Fruit fly (Drosophila melanogaster) whole organism, embryonic: ENCODE results near the gene CG3529.
A peak's percentile ranks its signal among the peaks of the same experiment; 100 is the strongest.

Experiments used
- Ada2b ChIP-seq: fragments of 200-800 bp; sonication (Bioruptor generic); IDR thresholded peaks from 2 replicates; pipeline ENCODE4 v1.3.6; 2022; ENCODE audit warnings: missing biosample characterization, missing genetic modification characterization
- Awh ChIP-seq: fragments of 200-800 bp; sonication (Bioruptor generic); IDR thresholded peaks from 2 replicates; pipeline ENCODE4, ENCODE4 v1.3.6; 2022; ENCODE audit warnings: missing biosample characterization, missing genetic modification characterization
- Bteb2 ChIP-seq: fragments of 200-800 bp; sonication (Bioruptor generic); optimal IDR thresholded peaks from 2 replicates; lab custom pipeline; 2016; ENCODE audit warnings: missing biosample characterization, missing genetic modification characterization
- CG1024 ChIP-seq: fragments of 200-800 bp; sonication (Bioruptor generic); IDR thresholded peaks from 2 replicates; pipeline ENCODE4 v1.3.6; 2022; ENCODE audit warnings: missing biosample characterization, missing genetic modification characterization
- CG10366 ChIP-seq: fragments of 200-800 bp; sonication (Bioruptor generic); IDR thresholded peaks from 2 replicates; pipeline ENCODE4 v1.3.6; 2022; ENCODE audit warnings: missing biosample characterization, missing genetic modification characterization
- CG11085 ChIP-seq: fragments of 200-800 bp; sonication (Bioruptor generic); IDR thresholded peaks from 2 replicates; pipeline ENCODE4 v1.3.6; 2022; ENCODE audit warnings: missing biosample characterization, missing genetic modification characterization
- CG11247 ChIP-seq: fragments of 200-800 bp; sonication (Bioruptor generic); IDR thresholded peaks from 2 replicates; pipeline ENCODE4 v1.3.6; 2022; ENCODE audit warnings: missing biosample characterization, missing genetic modification characterization
- CG12299 ChIP-seq: fragments of 200-800 bp; sonication (Bioruptor generic); optimal IDR thresholded peaks from 2 replicates; lab custom pipeline; 2018; ENCODE audit warnings: missing biosample characterization, mild to moderate bottlenecking, missing genetic modification characterization
- CG13624 ChIP-seq: fragments of 200-800 bp; sonication (Bioruptor generic); optimal IDR thresholded peaks from 2 replicates; lab custom pipeline; 2016; ENCODE audit warnings: missing biosample characterization, missing genetic modification characterization
- CG14050 ChIP-seq: fragments of 200-800 bp; sonication (Bioruptor generic); IDR thresholded peaks from 3 replicates; pipeline ENCODE4 v1.3.6; 2022; ENCODE audit warnings: missing biosample characterization, missing genetic modification characterization
- CG15269 ChIP-seq: fragments of 200-800 bp; sonication (Bioruptor generic); optimal IDR thresholded peaks from 2 replicates; lab custom pipeline; 2018; ENCODE audit warnings: missing biosample characterization, mild to moderate bottlenecking, missing genetic modification characterization, moderate library complexity
- CG15514 ChIP-seq: fragments of 200-800 bp; sonication (Bioruptor generic); optimal IDR thresholded peaks from 3 replicates; lab custom pipeline; 2017; ENCODE audit warnings: missing biosample characterization, missing genetic modification characterization, mild to moderate bottlenecking, moderate library complexity, missing genetic modification reagents
- CG1602 ChIP-seq: fragments of 200-800 bp; sonication (Bioruptor generic); optimal IDR thresholded peaks from 3 replicates; lab custom pipeline; 2016; ENCODE audit warnings: missing biosample characterization, missing genetic modification characterization
- CG16863 ChIP-seq: fragments of 200-800 bp; sonication (Bioruptor generic); optimal IDR thresholded peaks from 3 replicates; lab custom pipeline; 2016; ENCODE audit warnings: missing biosample characterization, missing genetic modification characterization
- CG17359 ChIP-seq: fragments of 200-800 bp; sonication (Bioruptor generic); optimal IDR thresholded peaks from 3 replicates; lab custom pipeline; 2018; ENCODE audit warnings: missing biosample characterization, mild to moderate bottlenecking, missing genetic modification characterization, moderate library complexity
- CG18262 ChIP-seq: fragments of 200-800 bp; optimal IDR thresholded peaks from 3 replicates; lab custom pipeline; 2019; ENCODE audit warnings: missing biosample characterization, mild to moderate bottlenecking, missing genetic modification characterization, moderate library complexity
- CG2712 ChIP-seq: fragments of 200-800 bp; optimal IDR thresholded peaks from 3 replicates; lab custom pipeline; 2019; ENCODE audit warnings: missing biosample characterization, mild to moderate bottlenecking, missing genetic modification characterization, moderate library complexity
- CG2889 ChIP-seq: fragments of 200-800 bp; sonication (Bioruptor generic); IDR thresholded peaks from 3 replicates; pipeline ENCODE4 v1.3.6; 2022; ENCODE audit warnings: missing biosample characterization, missing genetic modification characterization
- CG3281 ChIP-seq: fragments of 200-800 bp; sonication (Bioruptor generic); optimal IDR thresholded peaks from 3 replicates; lab custom pipeline; 2017; ENCODE audit warnings: missing biosample characterization, mild to moderate bottlenecking, missing genetic modification characterization
- CG7556 ChIP-seq: fragments of 200-800 bp; sonication (Bioruptor generic); optimal IDR thresholded peaks from 2 replicates; lab custom pipeline; 2017; ENCODE audit warnings: missing biosample characterization, mild to moderate bottlenecking, missing genetic modification characterization
- CG7786 ChIP-seq: fragments of 200-800 bp; sonication (Bioruptor generic); optimal IDR thresholded peaks from 2 replicates; lab custom pipeline; 2016; ENCODE audit warnings: missing biosample characterization, missing genetic modification characterization
- CTCF ChIP-seq: fragments of 200-800 bp; sonication (Bioruptor generic); optimal IDR thresholded peaks from 2 replicates; lab custom pipeline; 2017; ENCODE audit warnings: missing biosample characterization, mild to moderate bottlenecking, missing genetic modification characterization, moderate library complexity
- CrebB ChIP-seq: fragments of 200-800 bp; sonication (Bioruptor generic); optimal IDR thresholded peaks from 3 replicates; lab custom pipeline; 2018; ENCODE audit warnings: missing biosample characterization, mild to moderate bottlenecking, missing genetic modification characterization
- Dbx ChIP-seq: fragments of 200-800 bp; sonication (Bioruptor generic); IDR thresholded peaks from 3 replicates; pipeline ENCODE4 v1.3.6; 2022; ENCODE audit warnings: missing biosample characterization, missing genetic modification characterization
- Deaf1 ChIP-seq: fragments of 200-800 bp; optimal IDR thresholded peaks from 3 replicates; lab custom pipeline; 2019; ENCODE audit warnings: missing biosample characterization, mild to moderate bottlenecking, missing genetic modification characterization, moderate library complexity
- Hmr ChIP-seq: fragments of 200-800 bp; sonication (Bioruptor generic); optimal IDR thresholded peaks from 3 replicates; lab custom pipeline; 2017; ENCODE audit warnings: mild to moderate bottlenecking, missing biosample characterization, missing genetic modification reagents, missing genetic modification characterization
- MBD-R2 ChIP-seq: fragments of 200-800 bp; sonication (Bioruptor generic); IDR thresholded peaks from 2 replicates; pipeline ENCODE4 v1.3.6; 2022; ENCODE audit warnings: missing biosample characterization, missing genetic modification characterization
- Meics ChIP-seq: fragments of 200-800 bp; sonication (Bioruptor generic); optimal IDR thresholded peaks from 2 replicates; lab custom pipeline; 2017; ENCODE audit warnings: missing biosample characterization, mild to moderate bottlenecking, missing genetic modification characterization
- NfI ChIP-seq: fragments of 200-800 bp; sonication (Bioruptor generic); optimal IDR thresholded peaks from 3 replicates; lab custom pipeline; 2018; ENCODE audit warnings: missing biosample characterization, mild to moderate bottlenecking, missing genetic modification characterization, moderate library complexity
- Rfx ChIP-seq: fragments of 200-800 bp; sonication (Bioruptor generic); IDR thresholded peaks from 2 replicates; pipeline ENCODE4 v1.3.6; 2022; ENCODE audit warnings: missing biosample characterization, missing genetic modification characterization
- Sox100B ChIP-seq: fragments of 200-800 bp; sonication (Bioruptor generic); optimal IDR thresholded peaks from 3 replicates; lab custom pipeline; 2018; ENCODE audit warnings: missing biosample characterization, mild to moderate bottlenecking, missing genetic modification characterization
- Sox102F ChIP-seq: fragments of 200-800 bp; sonication (Bioruptor generic); optimal IDR thresholded peaks from 2 replicates; lab custom pipeline; 2018; ENCODE audit warnings: missing biosample characterization, mild to moderate bottlenecking, missing genetic modification characterization, moderate library complexity
- Ssrp ChIP-seq: fragments of 200-800 bp; sonication (Bioruptor generic); optimal IDR thresholded peaks from 2 replicates; lab custom pipeline; 2018; ENCODE audit warnings: missing biosample characterization, mild to moderate bottlenecking, missing genetic modification characterization, moderate library complexity
- bigmax ChIP-seq: fragments of 200-800 bp; sonication (Bioruptor generic); optimal IDR thresholded peaks from 2 replicates; lab custom pipeline; 2018; ENCODE audit warnings: missing biosample characterization, mild to moderate bottlenecking, missing genetic modification characterization
- bsh ChIP-seq, 2 experiments: fragments of 200-800 bp; sonication (Bioruptor generic); optimal IDR thresholded peaks; 2 replicates each; lab custom pipeline; 2017 to 2018; ENCODE audit warnings: mild to moderate bottlenecking in 2 of 2, missing biosample characterization in 2 of 2, missing genetic modification characterization in 2 of 2, moderate library complexity in 1 of 2
- chm ChIP-seq: fragments of 200-800 bp; sonication (Bioruptor generic); IDR thresholded peaks from 2 replicates; pipeline ENCODE4 v1.3.6; 2022; ENCODE audit warnings: missing biosample characterization, missing genetic modification characterization
- cwo ChIP-seq: fragments of 200-800 bp; sonication (Bioruptor generic); optimal IDR thresholded peaks from 3 replicates; lab custom pipeline; 2017; ENCODE audit warnings: missing biosample characterization, missing genetic modification characterization, mild to moderate bottlenecking, moderate library complexity, missing genetic modification reagents
- dm ChIP-seq: fragments of 200-800 bp; sonication (Bioruptor generic); optimal IDR thresholded peaks from 3 replicates; lab custom pipeline; 2016; ENCODE audit warnings: missing biosample characterization, missing genetic modification characterization
- jing ChIP-seq: fragments of 200-800 bp; sonication (Bioruptor generic); optimal IDR thresholded peaks from 2 replicates; lab custom pipeline; 2018; ENCODE audit warnings: missing biosample characterization, mild to moderate bottlenecking, missing genetic modification characterization
- org-1 ChIP-seq: fragments of 200-800 bp; sonication (Bioruptor generic); optimal IDR thresholded peaks from 2 replicates; lab custom pipeline; 2017; ENCODE audit warnings: missing biosample characterization, missing genetic modification characterization
- repo ChIP-seq: fragments of 200-800 bp; sonication (Bioruptor generic); optimal IDR thresholded peaks from 2 replicates; lab custom pipeline; 2016; ENCODE audit warnings: missing biosample characterization, missing genetic modification characterization
- sc ChIP-seq, 3 experiments: fragments of >200 bp in 2 of 3; fragments of 200-800 bp in 1 of 3; sonication (Bioruptor generic) in 1 of 3; optimal IDR thresholded peaks; 2 replicates in 2 of 3; 3 replicates in 1 of 3; lab custom pipeline; 2017; ENCODE audit warnings: mild to moderate bottlenecking in 1 of 3, missing biosample characterization in 1 of 3, missing genetic modification characterization in 1 of 3, missing genetic modification reagents in 1 of 3
- ssp ChIP-seq: fragments of 200-800 bp; sonication (Bioruptor generic); IDR thresholded peaks from 2 replicates; pipeline ENCODE4 v1.3.6; 2022; ENCODE audit warnings: missing biosample characterization, missing genetic modification characterization
- stc ChIP-seq: fragments of 200-800 bp; sonication (Bioruptor generic); IDR thresholded peaks from 2 replicates; pipeline ENCODE4 v1.3.6; 2022; ENCODE audit warnings: missing biosample characterization, missing genetic modification characterization
- tgo ChIP-seq: fragments of 200-800 bp; sonication (Bioruptor generic); IDR thresholded peaks from 3 replicates; pipeline ENCODE4 v1.3.6; 2022; ENCODE audit warnings: missing biosample characterization, missing genetic modification characterization
- tx ChIP-seq: fragments of 200-800 bp; sonication (Bioruptor generic); optimal IDR thresholded peaks from 2 replicates; lab custom pipeline; 2016; ENCODE audit warnings: missing biosample characterization, missing genetic modification characterization
- vvl ChIP-seq: fragments of 200-800 bp; sonication (Bioruptor generic); IDR thresholded peaks from 2 replicates; pipeline ENCODE4 v1.3.6; 2022; ENCODE audit warnings: missing biosample characterization, missing genetic modification characterization
- wor ChIP-seq: fragments of 200-800 bp; sonication (Bioruptor generic); IDR thresholded peaks from 2 replicates; pipeline ENCODE4 v1.3.6; 2022; ENCODE audit warnings: missing biosample characterization, missing genetic modification characterization
- zfh1 ChIP-seq: fragments of 200-800 bp; sonication (Bioruptor generic); IDR thresholded peaks from 3 replicates; pipeline ENCODE4 v1.3.6; 2022; ENCODE audit warnings: missing biosample characterization, missing genetic modification characterization

Gene CG3529

dm6 chr3L:9420054-9420818 is 26.4 kb upstream of the CG3529 start (continued):
- peak; percentile 24; the same call in 2 of the 3 replicates for TF ChIP-seq CG14050 (GFP tag; lab: Robert Waterston, UW)
- TF ChIP-seq stc, result peak; percentile 54; the same call in 1 of the 2 replicates
- TF ChIP-seq chm (GFP tag; lab: Robert Waterston, UW), result no peak
- peak; percentile 40 for TF ChIP-seq CG10366 (GFP tag; lab: Robert Waterston, UW)
- peak; percentile 65 for TF ChIP-seq vvl (GFP tag; lab: Robert Waterston, UW)
- no peak for TF ChIP-seq repo (GFP tag; lab: Kevin White, UChicago)
- TF ChIP-seq sc (optimal IDR thresholded peaks at IDR 0.05; lab: Kevin White, UChicago), result no peak
- peak; percentile 10 for TF ChIP-seq sc (GFP tag; optimal IDR thresholded peaks at IDR 0.05; lab: Kevin White, UChicago)
- TF ChIP-seq CG12299 (tag; lab: Kevin White, UChicago), result no peak
- no peak for TF ChIP-seq Deaf1 (tag; lab: Kevin White, UChicago)
- no peak for TF ChIP-seq CG13624 (GFP tag; lab: Kevin White, UChicago)
- TF ChIP-seq CG15269 (tag; lab: Kevin White, UChicago), result peak; percentile 66
- TF ChIP-seq Rfx (GFP tag; lab: Robert Waterston, UW), result peak; percentile 51; the same call in 1 of the 2 replicates
- TF ChIP-seq CG2712 (tag; lab: Kevin White, UChicago), result peak; percentile 57
- peak; percentile 7 for TF ChIP-seq CG16863 (GFP tag; lab: Kevin White, UChicago)
- peak; percentile 50 for TF ChIP-seq Sox100B (GFP tag; lab: Kevin White, UChicago)
- TF ChIP-seq Awh (GFP tag; lab: Robert Waterston, UW), result peak; percentile 68
- no peak for TF ChIP-seq CG1602 (GFP tag; lab: Kevin White, UChicago)
- peak; percentile 18 for TF ChIP-seq jing
- TF ChIP-seq dm (GFP tag; lab: Kevin White, UChicago), result no peak
- TF ChIP-seq CG18262 (tag; lab: Kevin White, UChicago), result peak; percentile 56
- 0 out of 3 replicates have a peak, but pooled peaks have one; percentile 32 for TF ChIP-seq Dbx (GFP tag; lab: Robert Waterston, UW)
- TF ChIP-seq cwo (GFP tag; lab: Kevin White, UChicago), result no peak
- TF ChIP-seq Ssrp (tag; lab: Kevin White, UChicago), result peak; percentile 34
- TF ChIP-seq Sox102F, result peak; percentile 77
- TF ChIP-seq CG11247 (GFP tag; lab: Robert Waterston, UW), result 0 out of 2 replicates have a peak, but pooled peaks have one; percentile 19
- TF ChIP-seq CG11085, result peak; percentile 17; the same call in 1 of the 2 replicates
- peak; percentile 25 for TF ChIP-seq CG3281
- TF ChIP-seq bsh (GFP tag; optimal IDR thresholded peaks at IDR 0.05; lab: Kevin White, UChicago), result peak; percentile 50 to 86
- TF ChIP-seq Ada2b (GFP tag; lab: Robert Waterston, UW), result peak; percentile 55
- TF ChIP-seq zfh1, result 0 out of 3 replicates have a peak, but pooled peaks have one; percentile 16
- peak; percentile 4 for TF ChIP-seq tx (GFP tag; lab: Kevin White, UChicago)
- TF ChIP-seq CrebB, result peak; percentile 25
- peak; percentile 50 for TF ChIP-seq org-1
- TF ChIP-seq CG7556 (GFP tag; lab: Kevin White, UChicago), result peak; percentile 62
- TF ChIP-seq bigmax, result no peak
- TF ChIP-seq tgo, result peak; percentile 40; the same call in 2 of the 3 replicates
- TF ChIP-seq CG15514 (GFP tag; lab: Kevin White, UChicago), result peak; percentile 24
- TF ChIP-seq NfI (GFP tag; lab: Kevin White, UChicago), result peak; percentile 51
- no peak for TF ChIP-seq MBD-R2 (GFP tag; lab: Robert Waterston, UW)
- peak; percentile 16 for TF ChIP-seq Bteb2 (GFP tag; lab: Kevin White, UChicago)
- TF ChIP-seq wor, result peak; percentile 38; the same call in 1 of the 2 replicates
- TF ChIP-seq ssp, result 0 out of 2 replicates have a peak, but pooled peaks have one; percentile 16
- no peak for TF ChIP-seq CG2889 (GFP tag; lab: Robert Waterston, UW)
- peak; percentile 30 for TF ChIP-seq Meics
- TF ChIP-seq CG1024, result peak; percentile 26; the same call in 1 of the 2 replicates
- peak; percentile 9 for TF ChIP-seq CTCF (GFP tag; lab: Kevin White, UChicago)
- peak; percentile 12 for TF ChIP-seq CG7786 (GFP tag; lab: Kevin White, UChicago)
- TF ChIP-seq CG17359 (tag; lab: Kevin White, UChicago), result peak; percentile 66
- peak; percentile 9 for TF ChIP-seq Hmr (GFP tag; lab: Kevin White, UChicago)
